Worm (Caenorhabditis elegans) whole organism, L1 larva: Measurements from ENCODE around the gene C47E8.1.

Experiments
- blmp-1 ChIP-seq: fragments of 150-350 bp; optimal IDR thresholded peaks from 2 replicates; lab custom pipeline; 2014; ENCODE audit warnings: missing biosample characterization, missing genetic modification characterization
- fos-1 ChIP-seq: fragments of 150-350 bp; optimal IDR thresholded peaks from 2 replicates; lab custom pipeline; 2014; ENCODE audit warnings: missing biosample characterization, missing genetic modification characterization
- lin-13 ChIP-seq: fragments of 150-350 bp; optimal IDR thresholded peaks from 2 replicates; lab custom pipeline; 2014; ENCODE audit warnings: missing biosample characterization, missing genetic modification reagents, missing genetic modification characterization
- snpc-4 ChIP-seq: fragments of 150-350 bp; optimal IDR thresholded peaks from 2 replicates; lab custom pipeline; 2014; ENCODE audit warnings: missing biosample characterization, missing genetic modification characterization
- tbx-2 ChIP-seq: sonication (generic microtip); optimal IDR thresholded peaks from 2 replicates; lab custom pipeline; 2016; ENCODE audit warnings: missing genetic modification characterization, missing compliant biosample characterization

DNA sequence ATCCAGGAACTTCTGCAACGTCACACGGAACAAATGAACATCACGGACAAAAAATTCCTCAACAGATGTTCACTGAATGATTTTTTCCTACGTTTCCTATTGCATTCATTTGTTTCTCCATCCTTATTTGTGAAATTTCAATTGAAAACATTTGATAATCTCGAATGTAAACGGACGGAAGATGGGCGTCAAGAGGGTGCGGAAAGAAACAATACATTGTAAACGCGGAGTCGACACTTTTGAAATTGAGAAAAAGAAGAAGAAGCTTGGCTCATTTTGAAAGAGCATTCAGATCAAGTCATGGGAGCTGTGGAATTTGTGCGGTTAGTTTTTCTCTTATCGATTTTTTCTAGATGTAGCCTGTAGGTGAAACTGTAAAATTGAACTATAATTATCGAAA, 2.8 kb upstream of the C47E8.1 start, which contains the start of gene C47E8.9:
- TF ChIP-seq tbx-2 (tag; lab: Kevin White, UChicago) (no peak), blmp-1 (tag; lab: Kevin White, UChicago) (no peak), fos-1 (tag; lab: Kevin White, UChicago) (no peak), snpc-4 (tag; lab: Kevin White, UChicago) (no peak), lin-13 (no peak)
